Fruit fly (Drosophila melanogaster) whole organism, pupa: ENCODE measurements around the gene kat-60L1.

Experiments used
- CG10348 ChIP-seq: fragments of 200-800 bp; sonication (Bioruptor generic); IDR thresholded peaks from 2 replicates; pipeline ENCODE4 v1.3.6; 2022; ENCODE audit warnings: missing biosample characterization, missing genetic modification characterization
- CG12605 ChIP-seq: fragments of 200-800 bp; sonication (Bioruptor generic); IDR thresholded peaks from 2 replicates; pipeline ENCODE4 v1.3.6; 2022; ENCODE audit warnings: missing biosample characterization, missing genetic modification characterization
- CG13204 ChIP-seq: fragments of 200-800 bp; sonication (Bioruptor generic); optimal IDR thresholded peaks from 2 replicates; lab custom pipeline; 2018; ENCODE audit warnings: missing biosample characterization, mild to moderate bottlenecking, missing genetic modification characterization, moderate library complexity
- CG14655 ChIP-seq: fragments of 200-800 bp; sonication (Bioruptor generic); optimal IDR thresholded peaks from 3 replicates; lab custom pipeline; 2017; ENCODE audit warnings: mild to moderate bottlenecking, missing biosample characterization, missing genetic modification reagents, missing genetic modification characterization
- CG15710 ChIP-seq: fragments of 200-800 bp; sonication (Bioruptor generic); optimal IDR thresholded peaks from 2 replicates; lab custom pipeline; 2018; ENCODE audit warnings: missing biosample characterization, mild to moderate bottlenecking, missing genetic modification characterization, moderate library complexity
- CG17806 ChIP-seq: fragments of 200-800 bp; sonication (Bioruptor generic); optimal IDR thresholded peaks from 2 replicates; lab custom pipeline; 2018; ENCODE audit warnings: missing biosample characterization, mild to moderate bottlenecking, missing genetic modification characterization, moderate library complexity
- CG32121 ChIP-seq: fragments of 200-800 bp; sonication (Bioruptor generic); IDR thresholded peaks from 2 replicates; pipeline ENCODE4 v1.3.6; 2022; ENCODE audit warnings: missing biosample characterization, missing genetic modification characterization
- CG34367 ChIP-seq: fragments of 200-800 bp; sonication (Bioruptor generic); optimal IDR thresholded peaks from 2 replicates; lab custom pipeline; 2018; ENCODE audit warnings: missing biosample characterization, mild to moderate bottlenecking, missing genetic modification characterization
- CG4496 ChIP-seq: fragments of 200-800 bp; sonication (Bioruptor generic); IDR thresholded peaks from 3 replicates; pipeline ENCODE4 v1.3.6; 2022; ENCODE audit warnings: missing biosample characterization, missing genetic modification characterization
- CG8159 ChIP-seq: fragments of 200-800 bp; sonication (Bioruptor generic); optimal IDR thresholded peaks from 3 replicates; lab custom pipeline; 2018; ENCODE audit warnings: missing biosample characterization, mild to moderate bottlenecking, missing genetic modification characterization, moderate library complexity
- CG8301 ChIP-seq: fragments of 200-800 bp; sonication (Bioruptor generic); optimal IDR thresholded peaks from 2 replicates; lab custom pipeline; 2018; ENCODE audit warnings: missing biosample characterization, mild to moderate bottlenecking, missing genetic modification characterization
- CG9948 ChIP-seq: fragments of 200-800 bp; sonication (Bioruptor generic); optimal IDR thresholded peaks from 2 replicates; lab custom pipeline; 2018; ENCODE audit warnings: missing biosample characterization, mild to moderate bottlenecking, missing genetic modification characterization, moderate library complexity
- D1 ChIP-seq: fragments of 200-800 bp; sonication (Bioruptor generic); optimal IDR thresholded peaks from 2 replicates; lab custom pipeline; 2018; ENCODE audit warnings: missing biosample characterization, mild to moderate bottlenecking, missing genetic modification characterization, moderate library complexity
- EcR ChIP-seq: fragments of 200-800 bp; sonication (Bioruptor generic); optimal IDR thresholded peaks from 3 replicates; lab custom pipeline; 2019; ENCODE audit warnings: missing biosample characterization, missing genetic modification characterization, mild to moderate bottlenecking, moderate library complexity, missing genetic modification reagents
- Ets98B ChIP-seq: fragments of 200-800 bp; sonication (Bioruptor generic); IDR thresholded peaks from 2 replicates; pipeline ENCODE4 v1.3.6; 2022; ENCODE audit warnings: missing biosample characterization, missing genetic modification characterization
- Pif1A ChIP-seq: fragments of 200-800 bp; sonication (Bioruptor generic); optimal IDR thresholded peaks from 3 replicates; lab custom pipeline; 2016; ENCODE audit warnings: missing biosample characterization, missing genetic modification characterization
- Pif1B ChIP-seq: fragments of 200-800 bp; sonication (Bioruptor generic); optimal IDR thresholded peaks from 3 replicates; lab custom pipeline; 2016; ENCODE audit warnings: missing biosample characterization, missing genetic modification characterization
- Snoo ChIP-seq: fragments of 200-800 bp; sonication (Bioruptor generic); optimal IDR thresholded peaks from 3 replicates; lab custom pipeline; 2017; ENCODE audit warnings: missing biosample characterization, mild to moderate bottlenecking, missing genetic modification characterization, inconsistent platforms
- fd96Ca ChIP-seq: fragments of 200-800 bp; sonication (Bioruptor generic); IDR thresholded peaks from 3 replicates; pipeline ENCODE4 v1.3.6; 2022; ENCODE audit warnings: missing biosample characterization, missing genetic modification characterization
- gl ChIP-seq: fragments of 200-800 bp; sonication (Bioruptor generic); optimal IDR thresholded peaks from 2 replicates; lab custom pipeline; 2018; ENCODE audit warnings: missing biosample characterization, mild to moderate bottlenecking, missing genetic modification characterization
- rn ChIP-seq: fragments of 200-800 bp; sonication (Bioruptor generic); IDR thresholded peaks from 2 replicates; pipeline ENCODE4 v1.3.6; 2022; ENCODE audit warnings: missing biosample characterization, missing genetic modification characterization

Gene kat-60L1

dm6 chr3R:5778731-5779593 lies 2.6 kb upstream of the kat-60L1 start, which contains the start of gene jagn:
Gene jagn, plus strand, starts transcription at chr3R:5779315.
- TF ChIP-seq CG32121 (GFP tag; lab: Robert Waterston, UW), result no peak
- no peak for TF ChIP-seq CG8301 (tag; lab: Kevin White, UChicago)
- no peak for TF ChIP-seq D1 (tag; lab: Kevin White, UChicago)
- TF ChIP-seq CG4496 (GFP tag; lab: Robert Waterston, UW), result peak; percentile 33; the same call in 1 of the 3 replicates
- peak; percentile 25; the same call in 1 of the 2 replicates for TF ChIP-seq Ets98B (GFP tag; lab: Robert Waterston, UW)
- no peak for TF ChIP-seq CG14655 (GFP tag; lab: Kevin White, UChicago)
- TF ChIP-seq CG10348 (GFP tag; lab: Robert Waterston, UW), result no peak
- TF ChIP-seq CG15710 (tag; lab: Kevin White, UChicago), result peak; percentile 23
- TF ChIP-seq fd96Ca (GFP tag; lab: Robert Waterston, UW), result peak; percentile 56; the same call in 2 of the 3 replicates
- no peak for TF ChIP-seq Pif1B (GFP tag; lab: Kevin White, UChicago)
- TF ChIP-seq CG17806 (tag; lab: Kevin White, UChicago), result no peak
- TF ChIP-seq EcR, result no peak
- TF ChIP-seq rn (GFP tag; lab: Robert Waterston, UW), result no peak
- no peak for TF ChIP-seq CG9948 (tag; lab: Kevin White, UChicago)
- TF ChIP-seq CG12605, result no peak
- TF ChIP-seq gl (tag; lab: Kevin White, UChicago), result no peak
- TF ChIP-seq CG13204 (GFP tag; lab: Kevin White, UChicago), result no peak
- peak; percentile 28 for TF ChIP-seq Snoo (tag; lab: Kevin White, UChicago)
- no peak for TF ChIP-seq CG34367 (tag; lab: Kevin White, UChicago)
- TF ChIP-seq CG8159 (tag; lab: Kevin White, UChicago), result no peak
- no peak for TF ChIP-seq Pif1A (GFP tag; lab: Kevin White, UChicago)

DNA sequence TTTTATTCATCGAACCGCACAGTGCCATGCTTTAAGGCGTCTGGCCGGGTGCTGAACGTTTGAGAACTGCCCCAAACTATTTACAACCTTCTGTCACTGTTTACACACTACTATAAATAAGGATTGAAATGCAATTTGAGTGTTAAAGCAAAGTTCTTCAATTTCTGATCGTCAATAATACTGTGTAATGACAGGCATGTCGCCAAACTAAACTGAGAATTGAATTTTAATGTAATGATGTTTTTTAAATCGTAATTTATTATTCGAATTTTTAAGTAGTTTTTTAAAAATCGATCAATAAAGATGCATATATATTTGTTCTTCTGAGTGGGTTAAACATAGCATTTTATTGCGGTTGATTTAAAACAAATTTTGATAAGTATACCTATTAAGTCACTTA lies 586 bp upstream of the kat-60L1 start, which contains the start of gene CG2082:
Gene CG2082, minus strand, starts transcription at position 101 of the 400 bp plus-strand sequence.
- TF ChIP-seq CG10348 (GFP tag; lab: Robert Waterston, UW) (no peak), CG34367 (tag; lab: Kevin White, UChicago) (no peak), D1 (tag; lab: Kevin White, UChicago) (no peak), CG4496 (GFP tag; lab: Robert Waterston, UW) (no peak), CG8301 (tag; lab: Kevin White, UChicago) (no peak), fd96Ca (GFP tag; lab: Robert Waterston, UW) (no peak), CG15710 (tag; lab: Kevin White, UChicago) (no peak), CG8159 (tag; lab: Kevin White, UChicago) (no peak)

DNA sequence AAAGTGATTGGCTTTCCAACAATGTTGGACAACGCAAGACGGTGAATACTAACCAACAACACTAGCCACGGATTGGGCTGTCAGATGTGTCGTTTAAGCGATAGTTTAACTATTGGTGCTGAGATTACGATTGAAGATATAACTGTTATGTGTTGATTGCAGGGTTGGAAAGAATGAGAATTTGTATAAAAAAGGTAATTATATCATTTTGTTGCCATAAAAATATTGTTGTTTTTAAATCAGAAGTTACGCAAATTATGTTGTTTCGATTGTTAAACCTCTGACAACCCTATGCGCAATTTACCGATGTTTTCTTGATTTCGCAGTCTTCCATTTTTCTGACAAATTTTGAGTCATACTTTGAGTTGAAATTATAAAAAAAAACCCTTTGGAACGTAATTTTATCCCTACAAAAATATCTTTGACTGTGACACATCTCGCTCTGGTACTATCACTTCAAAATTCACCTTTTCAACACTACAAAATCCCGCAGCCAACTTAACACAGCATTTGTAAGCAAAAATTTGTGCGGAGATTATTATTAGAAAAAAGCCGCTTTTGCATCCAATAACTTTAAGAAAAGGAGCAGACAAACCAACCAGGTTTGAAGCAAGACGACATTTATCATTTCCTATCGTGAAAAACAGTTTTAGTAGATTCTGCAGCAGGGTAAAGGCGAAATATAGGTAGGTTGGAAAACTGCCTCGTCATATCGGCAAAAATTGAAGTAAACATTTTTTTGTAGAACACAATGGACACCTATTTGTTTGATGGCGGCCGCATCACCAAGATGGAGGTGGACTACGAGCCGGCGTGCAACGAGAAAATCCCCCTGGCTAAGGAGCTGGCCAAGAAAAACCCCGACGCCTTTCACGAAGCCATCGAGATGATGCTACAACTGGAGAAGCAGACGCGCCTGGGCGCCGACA lies 7.7 kb downstream of the kat-60L1 start, which contains the start of the genes Hat1 and Rpn5:
Gene Hat1, minus strand, starts transcription at position 360 of the 929 bp plus-strand sequence.
Gene Rpn5, plus strand, starts transcription at position 469 of the 929 bp plus-strand sequence.
- TF ChIP-seq Pif1A (GFP tag; lab: Kevin White, UChicago) (peak; percentile 79), CG9948 (tag; lab: Kevin White, UChicago) (peak; percentile 54), CG8301 (tag; lab: Kevin White, UChicago) (peak; percentile 61), Snoo (tag; lab: Kevin White, UChicago) (peak; percentile 70), rn (GFP tag; lab: Robert Waterston, UW) (no peak; the same call in 1 of the 2 replicates), CG13204 (GFP tag; lab: Kevin White, UChicago) (no peak), D1 (tag; lab: Kevin White, UChicago) (no peak), Pif1B (GFP tag; lab: Kevin White, UChicago) (peak; percentile 63), CG15710 (tag; lab: Kevin White, UChicago) (peak; percentile 66), Ets98B (GFP tag; lab: Robert Waterston, UW) (peak; percentile 56; the same call in 1 of the 2 replicates), EcR (no peak), CG32121 (GFP tag; lab: Robert Waterston, UW) (no peak), CG12605 (no peak), CG34367 (tag; lab: Kevin White, UChicago) (peak; percentile 49), CG4496 (GFP tag; lab: Robert Waterston, UW) (peak; percentile 68), fd96Ca (GFP tag; lab: Robert Waterston, UW) (peak; percentile 64; the same call in 2 of the 3 replicates), CG17806 (tag; lab: Kevin White, UChicago) (peak; percentile 41), gl (tag; lab: Kevin White, UChicago) (peak; percentile 3), CG8159 (tag; lab: Kevin White, UChicago) (peak; percentile 71), CG14655 (GFP tag; lab: Kevin White, UChicago) (peak; percentile 71)
- TF ChIP-seq, all 21 proteins: peak for 14

- TF ChIP-seq CG10348 (GFP tag; lab: Robert Waterston, UW) (peak; percentile 97), fd96Ca (GFP tag; lab: Robert Waterston, UW) (peak; percentile 99), CG32121 (GFP tag; lab: Robert Waterston, UW) (peak; percentile 99), Pif1B (GFP tag; lab: Kevin White, UChicago) (peak; percentile 99), CG15710 (tag; lab: Kevin White, UChicago) (peak; percentile 99), CG34367 (tag; lab: Kevin White, UChicago) (peak; percentile 99), CG17806 (tag; lab: Kevin White, UChicago) (peak; percentile 99), D1 (tag; lab: Kevin White, UChicago) (no peak), CG4496 (GFP tag; lab: Robert Waterston, UW) (peak; percentile 99), EcR (peak; percentile 63), CG12605 (peak; percentile 98), CG13204 (GFP tag; lab: Kevin White, UChicago) (peak; percentile 92), CG8301 (tag; lab: Kevin White, UChicago) (peak; percentile 99), CG8159 (tag; lab: Kevin White, UChicago) (peak; percentile 99), Pif1A (GFP tag; lab: Kevin White, UChicago) (peak; percentile 99), Ets98B (GFP tag; lab: Robert Waterston, UW) (peak; percentile 98), gl (tag; lab: Kevin White, UChicago) (peak; percentile 98), rn (GFP tag; lab: Robert Waterston, UW) (peak; percentile 96), Snoo (tag; lab: Kevin White, UChicago) (peak; percentile 99), CG14655 (GFP tag; lab: Kevin White, UChicago) (peak; percentile 99), CG9948 (tag; lab: Kevin White, UChicago) (peak; percentile 99)
Measured at dm6 chr3R:5791497-5791896, 9.9 kb downstream of the kat-60L1 start, which contains the start of gene Hpf1. Gene Hpf1, plus strand, starts transcription at chr3R:5791879.
